Worm (Caenorhabditis elegans) whole organism, L3 larva: ENCODE measurements around the gene R04E5.8.
A peak's percentile ranks its signal among the peaks of the same experiment; 100 is the strongest.

ENCODE experiments used
- R02D3.7 ChIP-seq: fragments of 150-350 bp; optimal IDR thresholded peaks from 2 replicates; lab custom pipeline; 2014; ENCODE audit warnings: missing biosample characterization, missing genetic modification characterization
- ZK546.5 ChIP-seq: sonication (generic microtip); optimal IDR thresholded peaks from 2 replicates; lab custom pipeline; 2017; ENCODE audit warnings: missing biosample characterization, missing genetic modification characterization
- aly-2 ChIP-seq: fragments of 150-350 bp; optimal IDR thresholded peaks from 2 replicates; lab custom pipeline; 2014; ENCODE audit warnings: missing biosample characterization, missing genetic modification characterization
- ama-1 ChIP-seq: fragments of 150-350 bp; optimal IDR thresholded peaks from 2 replicates; lab custom pipeline; 2018
- ceh-16 ChIP-seq: sonication (generic microtip); optimal IDR thresholded peaks from 2 replicates; lab custom pipeline; 2017; ENCODE audit warnings: missing biosample characterization, missing genetic modification characterization
- ceh-28 ChIP-seq: fragments of 150-350 bp; optimal IDR thresholded peaks from 2 replicates; lab custom pipeline; 2014; ENCODE audit warnings: missing biosample characterization, missing genetic modification reagents, missing genetic modification characterization
- ceh-82 ChIP-seq: fragments of 150-350 bp; optimal IDR thresholded peaks from 2 replicates; lab custom pipeline; 2014; ENCODE audit warnings: missing biosample characterization, missing genetic modification characterization
- daf-12 ChIP-seq: fragments of 150-350 bp; optimal IDR thresholded peaks from 2 replicates; lab custom pipeline; 2014; ENCODE audit warnings: missing biosample characterization, missing genetic modification reagents, missing genetic modification characterization
- egl-27 ChIP-seq: sonication (generic microtip); optimal IDR thresholded peaks from 4 replicates; lab custom pipeline; 2017; ENCODE audit warnings: missing biosample characterization, missing genetic modification reagents, missing genetic modification characterization
- egl-5 ChIP-seq: fragments of 150-350 bp; optimal IDR thresholded peaks from 2 replicates; lab custom pipeline; 2017; ENCODE audit warnings: missing biosample characterization, missing genetic modification reagents, missing genetic modification characterization, inconsistent platforms
- elt-1 ChIP-seq: fragments of 150-350 bp; optimal IDR thresholded peaks from 2 replicates; lab custom pipeline; 2014; ENCODE audit warnings: missing biosample characterization, missing genetic modification characterization
- elt-2 ChIP-seq: sonication (generic microtip); optimal IDR thresholded peaks from 2 replicates; lab custom pipeline; 2016; ENCODE audit warnings: missing genetic modification reagents, mild to moderate bottlenecking, missing genetic modification characterization, missing compliant biosample characterization
- elt-3 ChIP-seq, 3 experiments: fragments of 150-350 bp in 1 of 3; sonication (generic microtip) in 2 of 3; optimal IDR thresholded peaks; 2 replicates in 2 of 3; 4 replicates in 1 of 3; lab custom pipeline; 2014 to 2017; ENCODE audit warnings: missing biosample characterization in 3 of 3, missing genetic modification characterization in 3 of 3
- eor-1 ChIP-seq, 2 experiments: fragments of 150-350 bp; optimal IDR thresholded peaks; 2 replicates each; lab custom pipeline; 2014 to 2018; ENCODE audit warnings: missing biosample characterization in 2 of 2, missing genetic modification characterization in 2 of 2
- fkh-10 ChIP-seq: sonication (generic microtip); optimal IDR thresholded peaks from 2 replicates; lab custom pipeline; 2017; ENCODE audit warnings: missing biosample characterization, missing genetic modification reagents, missing genetic modification characterization
- fkh-2 ChIP-seq: fragments of 150-350 bp; optimal IDR thresholded peaks from 2 replicates; lab custom pipeline; 2014; ENCODE audit warnings: missing biosample characterization, missing genetic modification reagents, missing genetic modification characterization
- fos-1 ChIP-seq: fragments of 150-350 bp; optimal IDR thresholded peaks from 2 replicates; lab custom pipeline; 2014; ENCODE audit warnings: missing biosample characterization, missing genetic modification characterization
- hmg-11 ChIP-seq: sonication (generic microtip); optimal IDR thresholded peaks from 2 replicates; lab custom pipeline; 2016; ENCODE audit warnings: missing genetic modification characterization, missing compliant biosample characterization
- jun-1 ChIP-seq: fragments of 150-350 bp; optimal IDR thresholded peaks from 2 replicates; lab custom pipeline; 2014; ENCODE audit warnings: missing biosample characterization, missing genetic modification reagents, missing genetic modification characterization
- lin-15B ChIP-seq: fragments of 150-350 bp; optimal IDR thresholded peaks from 2 replicates; lab custom pipeline; 2014; ENCODE audit warnings: missing biosample characterization, missing genetic modification characterization
- lin-39 ChIP-seq: fragments of 150-350 bp; optimal IDR thresholded peaks from 2 replicates; lab custom pipeline; 2018; ENCODE audit warnings: missing biosample characterization, missing genetic modification reagents, missing genetic modification characterization
- lsy-12 ChIP-seq: sonication (generic microtip); optimal IDR thresholded peaks from 2 replicates; lab custom pipeline; 2016; ENCODE audit warnings: mild to moderate bottlenecking, missing genetic modification characterization, missing compliant biosample characterization
- mdl-1 ChIP-seq: fragments of 150-350 bp; optimal IDR thresholded peaks from 2 replicates; lab custom pipeline; 2014; ENCODE audit warnings: missing biosample characterization, missing genetic modification characterization
- mml-1 ChIP-seq: fragments of 150-350 bp; sonication (generic microtip); optimal IDR thresholded peaks from 3 replicates; lab custom pipeline; 2014; ENCODE audit warnings: missing biosample characterization, missing genetic modification characterization
- nfya-1 ChIP-seq: sonication (generic microtip); optimal IDR thresholded peaks from 2 replicates; lab custom pipeline; 2017; ENCODE audit warnings: missing genetic modification characterization, mild to moderate bottlenecking, missing compliant biosample characterization, antibody characterized with exemption, moderate library complexity; ENCODE audit not compliant: insufficient read depth
- nhr-11 ChIP-seq: fragments of 150-350 bp; optimal IDR thresholded peaks from 2 replicates; lab custom pipeline; 2014; ENCODE audit warnings: missing biosample characterization, missing genetic modification characterization
- nhr-12 ChIP-seq: fragments of 150-350 bp; optimal IDR thresholded peaks from 2 replicates; lab custom pipeline; 2014; ENCODE audit warnings: missing biosample characterization, missing genetic modification characterization
- nhr-23 ChIP-seq: fragments of 150-350 bp; optimal IDR thresholded peaks from 2 replicates; lab custom pipeline; 2014; ENCODE audit warnings: missing biosample characterization, missing genetic modification reagents, missing genetic modification characterization
- nhr-237 ChIP-seq: fragments of 150-350 bp; optimal IDR thresholded peaks from 2 replicates; lab custom pipeline; 2014; ENCODE audit warnings: missing biosample characterization, missing genetic modification characterization
- nhr-25 ChIP-seq: sonication (generic microtip); optimal IDR thresholded peaks from 2 replicates; lab custom pipeline; 2017; ENCODE audit warnings: missing biosample characterization, missing genetic modification characterization
- nhr-28 ChIP-seq: fragments of 150-350 bp; optimal IDR thresholded peaks from 2 replicates; lab custom pipeline; 2014; ENCODE audit warnings: missing biosample characterization, missing genetic modification characterization
- nhr-43 ChIP-seq: sonication (generic microtip); optimal IDR thresholded peaks from 2 replicates; lab custom pipeline; 2016; ENCODE audit warnings: mild to moderate bottlenecking, missing genetic modification characterization, missing compliant biosample characterization; ENCODE audit not compliant: poor library complexity, severe bottlenecking
- nhr-67 ChIP-seq: fragments of 150-350 bp; optimal IDR thresholded peaks from 2 replicates; lab custom pipeline; 2014; ENCODE audit warnings: missing biosample characterization, missing genetic modification characterization
- nhr-76 ChIP-seq: fragments of 150-350 bp; sonication (generic microtip); optimal IDR thresholded peaks from 5 replicates; lab custom pipeline; 2014; ENCODE audit warnings: missing biosample characterization, missing genetic modification characterization
- nhr-77 ChIP-seq: fragments of 150-350 bp; optimal IDR thresholded peaks from 2 replicates; lab custom pipeline; 2014; ENCODE audit warnings: missing biosample characterization, missing genetic modification characterization
- pha-4 ChIP-seq: fragments of 150-350 bp; optimal IDR thresholded peaks from 2 replicates; lab custom pipeline; 2014; ENCODE audit warnings: missing biosample characterization, missing genetic modification reagents, missing genetic modification characterization
- pqm-1 ChIP-seq: fragments of 150-350 bp; optimal IDR thresholded peaks from 2 replicates; lab custom pipeline; 2017; ENCODE audit warnings: missing biosample characterization, missing genetic modification characterization, inconsistent platforms
- sea-2 ChIP-seq: fragments of 150-350 bp; sonication (generic microtip); optimal IDR thresholded peaks from 4 replicates; lab custom pipeline; 2014; ENCODE audit warnings: missing biosample characterization, missing genetic modification reagents, missing genetic modification characterization
- skn-1 ChIP-seq: fragments of 150-350 bp; optimal IDR thresholded peaks from 2 replicates; lab custom pipeline; 2014; ENCODE audit warnings: missing biosample characterization, missing genetic modification characterization
- snpc-4 ChIP-seq: fragments of 150-350 bp; optimal IDR thresholded peaks from 2 replicates; lab custom pipeline; 2014; ENCODE audit warnings: missing biosample characterization, missing genetic modification characterization
- tbx-2 ChIP-seq: sonication (generic microtip); optimal IDR thresholded peaks from 2 replicates; lab custom pipeline; 2016; ENCODE audit warnings: mild to moderate bottlenecking, missing genetic modification characterization, missing compliant biosample characterization
- unc-39 ChIP-seq: sonication (generic microtip); optimal IDR thresholded peaks from 4 replicates; lab custom pipeline; 2017; ENCODE audit warnings: missing biosample characterization, missing genetic modification characterization
- unc-62 ChIP-seq: fragments of 150-350 bp; sonication (generic microtip); optimal IDR thresholded peaks from 4 replicates; lab custom pipeline; 2014; ENCODE audit warnings: missing biosample characterization, missing genetic modification reagents, missing genetic modification characterization
- zag-1 ChIP-seq: fragments of 150-350 bp; optimal IDR thresholded peaks from 2 replicates; lab custom pipeline; 2014; ENCODE audit warnings: missing biosample characterization, missing genetic modification characterization
- ztf-11 ChIP-seq: fragments of 150-350 bp; optimal IDR thresholded peaks from 2 replicates; lab custom pipeline; 2014; ENCODE audit warnings: missing biosample characterization, missing genetic modification characterization
- ztf-4 ChIP-seq: fragments of 150-350 bp; optimal IDR thresholded peaks from 2 replicates; lab custom pipeline; 2014; ENCODE audit warnings: missing biosample characterization, missing genetic modification characterization

The R04E5.8 gene

DNA sequence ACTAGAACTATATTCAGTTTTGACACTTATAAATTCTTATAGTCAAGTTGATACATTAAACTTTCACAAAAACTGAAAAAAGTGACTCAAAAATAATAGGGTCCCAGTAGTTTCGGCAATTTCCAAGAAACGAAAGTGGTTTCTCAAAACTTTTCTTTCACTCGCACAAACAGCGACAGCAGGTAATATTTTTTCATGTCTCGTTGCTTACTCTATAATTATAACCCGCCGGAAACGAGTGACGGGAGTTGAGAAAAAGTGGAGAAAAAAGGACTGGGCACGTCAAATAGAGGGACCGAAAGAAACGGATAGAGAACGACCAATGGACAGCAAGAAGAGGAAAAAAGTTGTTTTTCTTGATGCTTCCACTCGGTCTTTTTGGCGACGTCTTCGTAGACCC is 6.0 kb downstream of the R04E5.8 start:
- no peak for TF ChIP-seq nhr-23 (tag; lab: Kevin White, UChicago)
- TF ChIP-seq nfya-1 (tag; lab: Kevin White, UChicago) = peak; percentile 39
- TF ChIP-seq lin-15B (tag; lab: Kevin White, UChicago) = no peak
- no peak for TF ChIP-seq R02D3.7 (tag; lab: Kevin White, UChicago)
- TF ChIP-seq lin-39 (tag; lab: Kevin White, UChicago) = peak; percentile 21
- no peak for TF ChIP-seq ztf-4
- no peak for TF ChIP-seq tbx-2 (tag; lab: Kevin White, UChicago)
- TF ChIP-seq ztf-11 (tag; lab: Kevin White, UChicago) = no peak
- no peak for TF ChIP-seq nhr-77
- TF ChIP-seq ceh-16 (tag; lab: Kevin White, UChicago) = no peak
- no peak for TF ChIP-seq ceh-28 (tag; lab: Kevin White, UChicago)
- peak; percentile 23 for TF ChIP-seq hmg-11 (tag; lab: Kevin White, UChicago)
- TF ChIP-seq mdl-1 (tag; lab: Kevin White, UChicago) = no peak
- TF ChIP-seq nhr-28 (tag; lab: Kevin White, UChicago) = no peak
- no peak for TF ChIP-seq elt-2
- no peak for TF ChIP-seq ama-1 (lab: Kevin White, UChicago)

DNA sequence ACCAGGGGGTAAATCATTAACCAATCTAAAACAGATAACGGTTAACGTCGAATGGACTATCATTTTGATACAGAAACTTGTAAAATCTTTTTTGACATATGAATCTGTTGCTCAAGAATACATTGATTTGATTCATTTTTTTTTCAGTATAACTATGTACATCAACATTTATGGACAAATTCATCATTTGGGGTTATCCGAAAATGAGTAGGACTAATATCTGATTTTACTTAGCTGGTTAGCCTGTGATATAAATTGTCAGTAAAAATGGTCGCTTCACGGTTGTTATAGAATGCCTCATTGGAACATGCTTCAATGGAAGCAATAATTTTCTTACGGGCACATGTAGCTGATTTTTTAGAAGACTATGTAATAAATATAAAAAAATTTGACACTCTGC is 8.3 kb downstream of the R04E5.8 start:
- TF ChIP-seq elt-2 = no peak
- TF ChIP-seq unc-39 = no peak
- no peak for TF ChIP-seq lin-15B (tag; lab: Kevin White, UChicago)
- no peak for TF ChIP-seq nfya-1 (tag; lab: Kevin White, UChicago)
- TF ChIP-seq tbx-2 (tag; lab: Kevin White, UChicago) = no peak
- TF ChIP-seq nhr-28 (tag; lab: Kevin White, UChicago) = no peak
- no peak for TF ChIP-seq snpc-4 (tag; lab: Kevin White, UChicago)
- no peak for TF ChIP-seq pqm-1
- no peak for TF ChIP-seq egl-27 (tag; lab: Kevin White, UChicago)
- TF ChIP-seq daf-12 (tag; lab: Kevin White, UChicago) = no peak
- TF ChIP-seq ztf-4 = no peak
- no peak for TF ChIP-seq nhr-76 (tag; lab: Kevin White, UChicago)

DNA sequence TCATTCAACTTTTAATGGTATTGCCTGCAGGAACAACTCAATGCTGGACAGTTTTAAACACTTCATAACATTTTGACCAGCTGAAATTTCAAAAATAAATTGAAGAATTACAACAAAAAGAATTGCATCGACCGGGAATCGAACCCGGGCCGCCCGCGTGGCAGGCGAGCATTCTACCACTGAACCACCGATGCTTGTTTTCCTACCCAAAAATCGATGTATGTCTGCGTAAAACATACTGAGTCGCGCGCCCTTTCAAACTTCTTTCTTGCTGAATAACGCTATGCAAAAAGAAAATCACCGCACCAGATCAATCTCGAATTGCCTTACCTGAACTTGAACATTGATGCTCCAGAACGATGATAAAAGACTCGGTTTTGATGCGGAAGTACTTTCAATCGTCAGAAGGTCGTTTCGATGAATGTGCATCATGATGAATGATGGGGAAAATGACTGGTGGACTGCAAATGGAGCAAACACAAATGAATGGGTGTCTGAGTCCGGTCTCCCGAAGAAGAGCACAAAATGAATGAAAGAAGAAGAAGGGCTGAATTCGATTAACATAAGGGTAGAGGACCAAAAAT is 9.1 kb downstream of the R04E5.8 start, which contains the start of gene R04E5.7:
TSS of gene R04E5.7 (minus strand) at position 564 of the 584 bp plus-strand sequence.
- TF ChIP-seq unc-62 (no peak), unc-39 (no peak), egl-5 (tag; lab: Kevin White, UChicago) (peak; percentile 68), fkh-2 (tag; lab: Kevin White, UChicago) (no peak), pqm-1 (no peak), snpc-4 (tag; lab: Kevin White, UChicago) (no peak), ztf-4 (no peak), nhr-25 (no peak), skn-1 (tag; lab: Kevin White, UChicago) (peak; percentile 2), egl-27 (tag; lab: Kevin White, UChicago) (no peak), fos-1 (no peak), eor-1 (tag; optimal IDR thresholded peaks at IDR 0.05; lab: Kevin White, UChicago) (no peak), nhr-77 (no peak), aly-2 (tag; lab: Kevin White, UChicago) (no peak), lin-15B (tag; lab: Kevin White, UChicago) (no peak), nhr-12 (tag; lab: Kevin White, UChicago) (no peak), pha-4 (peak; percentile 15), nhr-67 (tag; lab: Kevin White, UChicago) (no peak), nhr-23 (tag; lab: Kevin White, UChicago) (no peak), nhr-11 (tag; lab: Kevin White, UChicago) (no peak), nhr-28 (tag; lab: Kevin White, UChicago) (no peak), lsy-12 (tag; lab: Kevin White, UChicago) (no peak), nhr-237 (tag; lab: Kevin White, UChicago) (no peak), elt-1 (no peak), ztf-11 (tag; lab: Kevin White, UChicago) (no peak), fkh-10 (GFP tag; lab: Kevin White, UChicago) (no peak), ama-1 (lab: Kevin White, UChicago) (peak; percentile 5), elt-2 (peak; percentile 37), nhr-43 (peak; percentile 11), ZK546.5 (tag; lab: Kevin White, UChicago) (no peak), mdl-1 (tag; lab: Kevin White, UChicago) (no peak), nfya-1 (tag; lab: Kevin White, UChicago) (peak; percentile 17), nhr-76 (tag; lab: Kevin White, UChicago) (no peak), elt-3 (tag; optimal IDR thresholded peaks at IDR 0.05; lab: Kevin White, UChicago) (no peak), ceh-82 (tag; lab: Kevin White, UChicago) (no peak), hmg-11 (tag; lab: Kevin White, UChicago) (peak; percentile 13), tbx-2 (tag; lab: Kevin White, UChicago) (no peak), ceh-16 (tag; lab: Kevin White, UChicago) (no peak), sea-2 (GFP tag; lab: Kevin White, UChicago) (no peak), daf-12 (tag; lab: Kevin White, UChicago) (no peak), lin-39 (tag; lab: Kevin White, UChicago) (peak; percentile 13), zag-1 (no peak), jun-1 (tag; lab: Kevin White, UChicago) (no peak), mml-1 (tag; lab: Kevin White, UChicago) (no peak)
